Fruit fly (Drosophila melanogaster) whole organism, embryonic: ENCODE results near the gene CG33258.

Experiments
- Adf1 ChIP-seq: fragments of 200-800 bp; sonication (Bioruptor generic); IDR thresholded peaks from 2 replicates; pipeline ENCODE4 v1.3.6; 2022; ENCODE audit warnings: missing biosample characterization, missing genetic modification characterization
- Atf3 ChIP-seq: fragments of 200-800 bp; sonication (Bioruptor generic); optimal IDR thresholded peaks from 3 replicates; lab custom pipeline; 2016; ENCODE audit warnings: missing biosample characterization, missing genetic modification characterization
- BtbVII ChIP-seq: fragments of 200-800 bp; sonication (Bioruptor generic); optimal IDR thresholded peaks from 3 replicates; lab custom pipeline; 2017; ENCODE audit warnings: missing biosample characterization, mild to moderate bottlenecking, missing genetic modification characterization
- CG11398 ChIP-seq: fragments of 200-800 bp; sonication (Bioruptor generic); optimal IDR thresholded peaks from 2 replicates; lab custom pipeline; 2016; ENCODE audit warnings: missing biosample characterization, missing genetic modification characterization
- CG11560 ChIP-seq: fragments of 200-800 bp; sonication (Bioruptor generic); IDR thresholded peaks from 3 replicates; pipeline ENCODE4 v1.3.6; 2022; ENCODE audit warnings: missing biosample characterization, missing genetic modification characterization
- CG12219 ChIP-seq: fragments of 200-800 bp; sonication (Bioruptor generic); optimal IDR thresholded peaks from 3 replicates; lab custom pipeline; 2018; ENCODE audit warnings: missing biosample characterization, mild to moderate bottlenecking, missing genetic modification characterization
- CG12744 ChIP-seq: fragments of 200-800 bp; sonication (Bioruptor generic); optimal IDR thresholded peaks from 2 replicates; lab custom pipeline; 2016; ENCODE audit warnings: missing biosample characterization, missing genetic modification characterization
- CG13424 ChIP-seq: fragments of 200-800 bp; sonication (Bioruptor generic); optimal IDR thresholded peaks from 2 replicates; lab custom pipeline; 2019; ENCODE audit warnings: missing biosample characterization, mild to moderate bottlenecking, missing genetic modification characterization, moderate library complexity
- CG16779 ChIP-seq: fragments of 200-800 bp; sonication (Bioruptor generic); IDR thresholded peaks from 2 replicates; pipeline ENCODE4 v1.3.6; 2022; ENCODE audit warnings: missing biosample characterization, missing genetic modification characterization
- CG18619 ChIP-seq: fragments of 200-800 bp; sonication (Bioruptor generic); optimal IDR thresholded peaks from 3 replicates; lab custom pipeline; 2017; ENCODE audit warnings: missing biosample characterization, mild to moderate bottlenecking, missing genetic modification characterization
- CG18764 ChIP-seq: fragments of 200-800 bp; sonication (Bioruptor generic); optimal IDR thresholded peaks from 3 replicates; lab custom pipeline; 2016; ENCODE audit warnings: missing biosample characterization, missing genetic modification characterization
- CG2129 ChIP-seq: fragments of 200-800 bp; sonication (Bioruptor generic); IDR thresholded peaks from 2 replicates; pipeline ENCODE4 v1.3.6; 2022; ENCODE audit warnings: missing biosample characterization, missing genetic modification characterization; ENCODE audit not compliant: partially characterized antibody
- CG32767 ChIP-seq: fragments of 200-800 bp; sonication (Bioruptor generic); IDR thresholded peaks from 2 replicates; pipeline ENCODE4 v1.3.6; 2022; ENCODE audit warnings: missing biosample characterization, missing genetic modification characterization
- CG33213 ChIP-seq: fragments of 200-800 bp; sonication (Bioruptor generic); optimal IDR thresholded peaks from 3 replicates; lab custom pipeline; 2016; ENCODE audit warnings: missing biosample characterization, missing genetic modification characterization
- CG3407 ChIP-seq: fragments of 200-800 bp; sonication (Bioruptor generic); optimal IDR thresholded peaks from 2 replicates; lab custom pipeline; 2018; ENCODE audit warnings: missing biosample characterization, mild to moderate bottlenecking, missing genetic modification characterization
- CG3726 ChIP-seq: fragments of 200-800 bp; sonication (Bioruptor generic); IDR thresholded peaks from 3 replicates; pipeline ENCODE4, ENCODE4 v1.3.6; 2022; ENCODE audit warnings: missing biosample characterization, missing genetic modification characterization
- CG3838 ChIP-seq: fragments of 200-800 bp; sonication (Bioruptor generic); optimal IDR thresholded peaks from 3 replicates; lab custom pipeline; 2016; ENCODE audit warnings: missing biosample characterization, missing genetic modification characterization
- CG4617 ChIP-seq: fragments of 200-800 bp; sonication (Bioruptor generic); optimal IDR thresholded peaks from 3 replicates; lab custom pipeline; 2016; ENCODE audit warnings: missing biosample characterization, missing genetic modification characterization, borderline replicate concordance
- CG7928 ChIP-seq: fragments of 200-800 bp; sonication (Bioruptor generic); optimal IDR thresholded peaks from 2 replicates; lab custom pipeline; 2017; ENCODE audit warnings: missing biosample characterization, mild to moderate bottlenecking, missing genetic modification characterization
- CG8765 ChIP-seq: fragments of 200-800 bp; sonication (Bioruptor generic); IDR thresholded peaks from 2 replicates; pipeline ENCODE4 v1.3.6; 2022; ENCODE audit warnings: missing biosample characterization, missing genetic modification characterization
- CG8944 ChIP-seq: fragments of 200-800 bp; sonication (Bioruptor generic); optimal IDR thresholded peaks from 3 replicates; lab custom pipeline; 2016; ENCODE audit warnings: missing biosample characterization, missing genetic modification characterization
- CG9797 ChIP-seq: fragments of 200-800 bp; sonication (Bioruptor generic); optimal IDR thresholded peaks from 3 replicates; lab custom pipeline; 2018; ENCODE audit warnings: missing biosample characterization, mild to moderate bottlenecking, missing genetic modification characterization
- D ChIP-seq, 2 experiments: fragments of 200-800 bp in 1 of 2; fragments of >200 bp in 1 of 2; sonication (Bioruptor generic) in 1 of 2; optimal IDR thresholded peaks; 2 replicates in 1 of 2; 3 replicates in 1 of 2; lab custom pipeline; 2017; ENCODE audit warnings: mild to moderate bottlenecking in 1 of 2, missing biosample characterization in 1 of 2, missing genetic modification characterization in 1 of 2, missing genetic modification reagents in 1 of 2
- Deaf1 ChIP-seq: fragments of 200-800 bp; optimal IDR thresholded peaks from 3 replicates; lab custom pipeline; 2019; ENCODE audit warnings: missing biosample characterization, mild to moderate bottlenecking, missing genetic modification characterization, moderate library complexity
- H15 ChIP-seq: fragments of 200-800 bp; sonication (Bioruptor generic); IDR thresholded peaks from 3 replicates; pipeline ENCODE4 v1.3.6; 2022; ENCODE audit warnings: missing biosample characterization, missing genetic modification characterization
- HLH3B ChIP-seq: fragments of 200-800 bp; sonication (Bioruptor generic); IDR thresholded peaks from 2 replicates; pipeline ENCODE4 v1.3.6; 2022; ENCODE audit warnings: missing biosample characterization, missing genetic modification characterization
- HLHmδ ChIP-seq: fragments of 200-800 bp; sonication (Bioruptor generic); optimal IDR thresholded peaks from 2 replicates; lab custom pipeline; 2018; ENCODE audit warnings: missing biosample characterization, mild to moderate bottlenecking, missing genetic modification characterization, moderate library complexity
- NC2β ChIP-seq: fragments of 200-800 bp; sonication (Bioruptor generic); optimal IDR thresholded peaks from 2 replicates; lab custom pipeline; 2016; ENCODE audit warnings: missing biosample characterization, missing genetic modification characterization
- Scr ChIP-seq: fragments of 200-800 bp; sonication (Bioruptor generic); IDR thresholded peaks from 2 replicates; pipeline ENCODE4 v1.3.6; 2022; ENCODE audit warnings: missing biosample characterization, missing genetic modification characterization; ENCODE audit not compliant: partially characterized antibody
- Tbp ChIP-seq: fragments of >200 bp; optimal IDR thresholded peaks from 2 replicates; lab custom pipeline; 2018; ENCODE audit warnings: missing biosample characterization, missing genetic modification characterization
- Trl ChIP-seq, 3 experiments: fragments of >200 bp in 2 of 3; fragments of 200-800 bp in 1 of 3; sonication (Bioruptor generic) in 1 of 3; optimal IDR thresholded peaks; 2 replicates in 1 of 3; 3 replicates in 2 of 3; lab custom pipeline; 2016 to 2017; ENCODE audit warnings: missing biosample characterization in 1 of 3, missing genetic modification characterization in 1 of 3
- amos ChIP-seq: fragments of 200-800 bp; sonication (Bioruptor generic); IDR thresholded peaks from 2 replicates; pipeline ENCODE4 v1.3.6; 2022; ENCODE audit warnings: missing biosample characterization, missing genetic modification characterization; ENCODE audit not compliant: partially characterized antibody
- ase ChIP-seq: fragments of 200-800 bp; sonication (Bioruptor generic); IDR thresholded peaks from 3 replicates; pipeline ENCODE4 v1.3.6; 2022; ENCODE audit warnings: missing biosample characterization, missing genetic modification characterization
- bab2 ChIP-seq: fragments of 200-800 bp; sonication (Bioruptor generic); optimal IDR thresholded peaks from 2 replicates; lab custom pipeline; 2016; ENCODE audit warnings: missing biosample characterization, missing genetic modification characterization
- cad ChIP-seq: fragments of >200 bp; optimal IDR thresholded peaks from 2 replicates; lab custom pipeline; 2017; ENCODE audit warnings: missing biosample characterization, missing genetic modification characterization
- ci ChIP-seq: fragments of 200-800 bp; sonication (Bioruptor generic); IDR thresholded peaks from 3 replicates; pipeline ENCODE4 v1.3.6; 2022; ENCODE audit warnings: missing biosample characterization, missing genetic modification characterization
- cwo ChIP-seq: fragments of 200-800 bp; sonication (Bioruptor generic); optimal IDR thresholded peaks from 3 replicates; lab custom pipeline; 2017; ENCODE audit warnings: missing biosample characterization, missing genetic modification characterization, mild to moderate bottlenecking, moderate library complexity, missing genetic modification reagents
- dmrt99B ChIP-seq: fragments of 200-800 bp; sonication (Bioruptor generic); optimal IDR thresholded peaks from 2 replicates; lab custom pipeline; 2018; ENCODE audit warnings: missing biosample characterization, mild to moderate bottlenecking, missing genetic modification characterization, moderate library complexity
- eyg ChIP-seq: fragments of 200-800 bp; sonication (Bioruptor generic); optimal IDR thresholded peaks from 3 replicates; lab custom pipeline; 2016; ENCODE audit warnings: missing biosample characterization, missing genetic modification characterization
- fru ChIP-seq: fragments of >200 bp; optimal IDR thresholded peaks from 2 replicates; lab custom pipeline; 2017
- gsb-n ChIP-seq: fragments of 200-800 bp; sonication (Bioruptor generic); optimal IDR thresholded peaks from 3 replicates; lab custom pipeline; 2018; ENCODE audit warnings: missing biosample characterization, mild to moderate bottlenecking, missing genetic modification characterization
- ken ChIP-seq: fragments of 200-800 bp; sonication (Bioruptor generic); IDR thresholded peaks from 3 replicates; pipeline ENCODE4 v1.3.6; 2022; ENCODE audit warnings: missing biosample characterization, missing genetic modification characterization
- nau ChIP-seq: fragments of 200-800 bp; sonication (Bioruptor generic); optimal IDR thresholded peaks from 3 replicates; lab custom pipeline; 2017; ENCODE audit warnings: missing biosample characterization, mild to moderate bottlenecking, missing genetic modification characterization, missing genetic modification reagents
- nerfin-2 ChIP-seq: fragments of 200-800 bp; sonication (Bioruptor generic); IDR thresholded peaks from 2 replicates; pipeline ENCODE4 v1.3.6; 2022; ENCODE audit warnings: missing biosample characterization, missing genetic modification characterization; ENCODE audit not compliant: partially characterized antibody
- nmo ChIP-seq: fragments of 200-800 bp; sonication (Bioruptor generic); optimal IDR thresholded peaks from 2 replicates; lab custom pipeline; 2018; ENCODE audit warnings: missing biosample characterization, mild to moderate bottlenecking, missing genetic modification characterization, moderate library complexity
- otp ChIP-seq: fragments of 200-800 bp; sonication (Bioruptor generic); IDR thresholded peaks from 3 replicates; pipeline ENCODE4, ENCODE4 v1.3.6; 2022; ENCODE audit warnings: missing biosample characterization, missing genetic modification characterization
- p53 ChIP-seq: fragments of 200-800 bp; sonication (Bioruptor generic); optimal IDR thresholded peaks from 2 replicates; lab custom pipeline; 2016; ENCODE audit warnings: missing biosample characterization, missing genetic modification characterization
- sima ChIP-seq: fragments of 200-800 bp; sonication (Bioruptor generic); optimal IDR thresholded peaks from 2 replicates; lab custom pipeline; 2016; ENCODE audit warnings: missing biosample characterization, missing genetic modification characterization
- sna ChIP-seq: fragments of 200-800 bp; sonication (Bioruptor generic); IDR thresholded peaks from 2 replicates; pipeline ENCODE4 v1.3.6; 2022; ENCODE audit warnings: missing biosample characterization, missing genetic modification characterization; ENCODE audit not compliant: partially characterized antibody

Gene CG33258

dm6 chr3L:16128481-16128972 is 46.2 kb downstream of the CG33258 start, which contains the start of gene Pgm1 (continued):
- TF ChIP-seq CG18764 (GFP tag; lab: Kevin White, UChicago) (peak; percentile 74), nmo (peak; percentile 82), D (optimal IDR thresholded peaks at IDR 0.05; lab: Kevin White, UChicago) (no peak), D (GFP tag; optimal IDR thresholded peaks at IDR 0.05; lab: Kevin White, UChicago) (peak; percentile 74), Deaf1 (no peak), ken (GFP tag; lab: Robert Waterston, UW) (peak; percentile 73; the same call in 2 of the 3 replicates), CG8944 (GFP tag; lab: Kevin White, UChicago) (peak; percentile 93), CG7928 (GFP tag; lab: Kevin White, UChicago) (no peak), BtbVII (GFP tag; lab: Kevin White, UChicago) (peak; percentile 77), fru (lab: Kevin White, UChicago) (no peak), CG16779 (GFP tag; lab: Robert Waterston, UW) (peak; percentile 74), amos (GFP tag; lab: Robert Waterston, UW) (no peak; the same call in 1 of the 2 replicates), nerfin-2 (GFP tag; lab: Robert Waterston, UW) (no peak), nau (GFP tag; lab: Kevin White, UChicago) (no peak), Trl (optimal IDR thresholded peaks at IDR 0.05; lab: Kevin White, UChicago) (no peak), Trl (GFP tag; optimal IDR thresholded peaks at IDR 0.05; lab: Kevin White, UChicago) (peak; percentile 94), sima (peak; percentile 70), CG2129 (GFP tag; lab: Robert Waterston, UW) (no peak), bab2 (peak; percentile 91), Adf1 (GFP tag; lab: Robert Waterston, UW) (peak; percentile 39; the same call in 1 of the 2 replicates), CG3838 (peak; percentile 55), cwo (GFP tag; lab: Kevin White, UChicago) (peak; percentile 82), gsb-n (tag; lab: Kevin White, UChicago) (no peak), ci (GFP tag; lab: Robert Waterston, UW) (peak; percentile 79), Scr (GFP tag; lab: Robert Waterston, UW) (no peak), eyg (GFP tag; lab: Kevin White, UChicago) (peak; percentile 71), CG11560 (tag; lab: Robert Waterston, UW) (peak; percentile 47; the same call in 1 of the 3 replicates), cad (no peak), CG32767 (GFP tag; lab: Robert Waterston, UW) (peak; percentile 46), HLH3B (GFP tag; lab: Robert Waterston, UW) (peak; percentile 60), NC2β (GFP tag; lab: Kevin White, UChicago) (peak; percentile 85), CG9797 (GFP tag; lab: Kevin White, UChicago) (peak; percentile 36), CG18619 (peak; percentile 81), CG12219 (GFP tag; lab: Kevin White, UChicago) (peak; percentile 84), sna (GFP tag; lab: Robert Waterston, UW) (0 out of 2 replicates have a peak, but pooled peaks have one; percentile 40), CG8765 (GFP tag; lab: Robert Waterston, UW) (peak; percentile 65), CG4617 (peak; percentile 84), dmrt99B (tag; lab: Kevin White, UChicago) (no peak), p53 (peak; percentile 89), CG3407 (peak; percentile 64), CG13424 (tag; lab: Kevin White, UChicago) (peak; percentile 73), HLHmδ (GFP tag; lab: Kevin White, UChicago) (no peak), CG3726 (GFP tag; lab: Robert Waterston, UW) (peak; percentile 68), CG12744 (GFP tag; lab: Kevin White, UChicago) (peak; percentile 82), H15 (GFP tag; lab: Robert Waterston, UW) (peak; percentile 48; the same call in 1 of the 3 replicates), Tbp (GFP tag; lab: Kevin White, UChicago) (no peak), CG11398 (GFP tag; lab: Kevin White, UChicago) (peak; percentile 87), otp (GFP tag; lab: Robert Waterston, UW) (peak; percentile 68; the same call in 2 of the 3 replicates), CG33213 (peak; percentile 85), ase (peak; percentile 28; the same call in 1 of the 3 replicates), Atf3 (peak; percentile 74)
